Worm (Caenorhabditis elegans) whole organism, L2 larva: ENCODE results near the gene srbc-30.

ENCODE experiments used
- C34F6.9 ChIP-seq: fragments of 150-350 bp; optimal IDR thresholded peaks from 2 replicates; lab custom pipeline; 2014; ENCODE audit warnings: missing biosample characterization, missing genetic modification characterization
- R02D3.7 ChIP-seq: fragments of 150-350 bp; optimal IDR thresholded peaks from 2 replicates; lab custom pipeline; 2014; ENCODE audit warnings: missing biosample characterization, missing genetic modification characterization
- fos-1 ChIP-seq: fragments of 150-350 bp; optimal IDR thresholded peaks from 2 replicates; lab custom pipeline; 2014; ENCODE audit warnings: missing biosample characterization, missing genetic modification characterization
- zag-1 ChIP-seq: fragments of 150-350 bp; optimal IDR thresholded peaks from 2 replicates; lab custom pipeline; 2014; ENCODE audit warnings: missing biosample characterization, missing genetic modification characterization

DNA sequence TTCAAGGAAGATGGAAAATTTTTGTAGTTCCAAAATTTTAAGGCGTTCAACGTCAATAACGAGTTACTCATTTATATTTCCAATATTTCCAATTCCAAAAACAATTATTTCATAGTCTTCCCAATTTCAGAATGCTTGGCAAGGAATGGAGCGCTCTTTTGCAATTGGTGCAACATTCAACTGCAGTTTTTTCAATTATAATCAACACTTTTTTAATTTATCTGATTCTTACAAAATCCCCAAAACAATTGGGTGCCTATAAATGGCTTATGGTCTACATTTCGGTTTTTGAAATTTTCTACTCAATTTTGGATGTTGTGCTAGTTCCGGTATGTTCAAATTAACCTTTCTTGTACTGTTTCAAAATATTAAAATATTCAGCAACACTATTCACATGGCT lies 27.4 kb upstream of the srbc-30 start, which contains the start of gene str-225:
- TF ChIP-seq C34F6.9, result no peak
- TF ChIP-seq zag-1 (tag; lab: Kevin White, UChicago), result no peak
- no peak for TF ChIP-seq R02D3.7 (tag; lab: Kevin White, UChicago)
- no peak for TF ChIP-seq fos-1
